Fruit fly (Drosophila melanogaster): ENCODE results near the gene CG42507.
A peak's percentile ranks its signal among the peaks of the same experiment; 100 is the strongest.

The CG42507 gene

DNA sequence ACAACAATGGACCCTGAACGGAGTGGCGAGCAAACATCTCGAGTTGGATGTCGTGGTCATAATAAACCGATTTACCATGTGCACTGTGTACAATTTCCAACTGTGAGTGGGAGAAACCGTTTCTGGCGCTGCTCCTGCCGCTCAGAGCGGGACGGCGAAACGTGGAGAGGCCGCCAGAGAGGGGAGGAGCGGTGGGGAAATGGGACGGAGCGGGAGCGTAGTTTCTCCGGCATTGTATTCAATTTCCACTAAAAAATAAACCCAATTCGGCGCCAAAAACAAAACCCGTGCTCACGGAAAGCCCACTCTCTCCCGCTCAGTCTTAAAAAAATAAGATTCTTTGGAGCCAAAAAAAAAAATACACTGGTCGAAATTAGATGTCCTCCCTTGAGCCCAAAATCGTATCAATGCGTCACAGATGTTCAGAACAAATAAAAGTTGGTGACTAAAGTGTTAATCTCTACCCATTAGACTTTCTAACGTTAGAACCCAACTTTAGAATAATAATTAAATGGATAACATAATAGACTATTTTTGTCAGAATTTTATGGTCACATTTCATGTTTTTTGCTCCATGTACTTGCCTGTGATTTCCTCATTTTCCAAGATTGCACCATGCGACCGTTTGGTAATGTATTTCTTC lies 2.3 kb upstream of the CG42507 start (continued):
- no peak for TF ChIP-seq CG1233 (GFP tag; optimal IDR thresholded peaks at IDR 0.05)
- TF ChIP-seq tup (GFP tag; optimal IDR thresholded peaks at IDR 0.05) = no peak
- no peak for TF ChIP-seq abd-A (tag; optimal IDR thresholded peaks at IDR 0.05)
- peak; percentile 74 for TF ChIP-seq CG12391 (tag; optimal IDR thresholded peaks at IDR 0.05)
- peak; percentile 7 for TF ChIP-seq Fer2 (tag; optimal IDR thresholded peaks at IDR 0.05)
- TF ChIP-seq ken (GFP tag; IDR thresholded peaks at IDR 0.05) = no peak; the same call in 2 of the 3 replicates
- peak; percentile 27 for TF ChIP-seq Spps (tag; optimal IDR thresholded peaks at IDR 0.05)
- TF ChIP-seq peb (GFP tag; IDR thresholded peaks at IDR 0.05) = no peak
- TF ChIP-seq CG43689 (GFP tag; IDR thresholded peaks at IDR 0.05) = peak; percentile 61
- TF ChIP-seq fd102C (GFP tag; optimal IDR thresholded peaks at IDR 0.05) = no peak
- TF ChIP-seq Sox102F (GFP tag; optimal IDR thresholded peaks at IDR 0.05) = peak; percentile 81
- TF ChIP-seq Gug (GFP tag; IDR thresholded peaks at IDR 0.05) = peak; percentile 58; the same call in 2 of the 4 replicates
- peak; percentile 36 for TF ChIP-seq CG15514 (GFP tag; optimal IDR thresholded peaks at IDR 0.05)
- TF ChIP-seq CG34224 (GFP tag; IDR thresholded peaks at IDR 0.05; ENCODE audit: partially characterized antibody) = peak; percentile 43
- peak; percentile 55; the same call in 2 of the 3 replicates for TF ChIP-seq so (GFP tag; IDR thresholded peaks at IDR 0.05)
- TF ChIP-seq repo (GFP tag; optimal IDR thresholded peaks at IDR 0.05) = peak; percentile 47
- TF ChIP-seq yki (optimal IDR thresholded peaks at IDR 0.05) = peak; percentile 76
- no peak for TF ChIP-seq fru (optimal IDR thresholded peaks at IDR 0.05)
- TF ChIP-seq fd64A (GFP tag; optimal IDR thresholded peaks at IDR 0.05) = no peak
- no peak for TF ChIP-seq CkIIα-i1 (GFP tag; IDR thresholded peaks at IDR 0.05)
- peak; percentile 50 for TF ChIP-seq Bteb2 (GFP tag; optimal IDR thresholded peaks at IDR 0.05)
- TF ChIP-seq NFAT (GFP tag; IDR thresholded peaks at IDR 0.05) = no peak; the same call in 1 of the 2 replicates
- peak; percentile 30 for TF ChIP-seq CG11723 (GFP tag; optimal IDR thresholded peaks at IDR 0.05)
- TF ChIP-seq NC2β (GFP tag; optimal IDR thresholded peaks at IDR 0.05) = peak; percentile 53
- TF ChIP-seq Max (GFP tag; optimal IDR thresholded peaks at IDR 0.05) = peak; percentile 48
- peak; percentile 58 for TF ChIP-seq gcm (GFP tag; optimal IDR thresholded peaks at IDR 0.05)
- no peak for TF ChIP-seq Dfd (GFP tag; optimal IDR thresholded peaks at IDR 0.05)
- peak; percentile 71; the same call in 1 of the 2 replicates for TF ChIP-seq CG31441 (GFP tag; IDR thresholded peaks at IDR 0.05)
- no peak for TF ChIP-seq CG3726 (GFP tag; IDR thresholded peaks at IDR 0.05)
- TF ChIP-seq ftz-f1 (GFP tag; optimal IDR thresholded peaks at IDR 0.05) = no peak
- peak; percentile 66 for TF ChIP-seq emc (GFP tag; optimal IDR thresholded peaks at IDR 0.05)
- peak; percentile 76 for TF ChIP-seq Ptx1 (GFP tag; IDR thresholded peaks at IDR 0.05)
- TF ChIP-seq run (tag; optimal IDR thresholded peaks at IDR 0.05) = no peak
- peak; percentile 48; the same call in 1 of the 3 replicates for TF ChIP-seq CG34422 (GFP tag; IDR thresholded peaks at IDR 0.05)
- peak; percentile 21 for TF ChIP-seq MTF-1 (GFP tag; optimal IDR thresholded peaks at IDR 0.05; ENCODE audit: borderline replicate concordance)
- TF ChIP-seq sug (tag; optimal IDR thresholded peaks at IDR 0.05) = no peak
- TF ChIP-seq lmd (GFP tag; IDR thresholded peaks at IDR 0.05) = peak; percentile 64; the same call in 1 of the 2 replicates
- TF ChIP-seq nmo (GFP tag; optimal IDR thresholded peaks at IDR 0.05) = peak; percentile 73
- peak; percentile 81 for TF ChIP-seq unpg (GFP tag; optimal IDR thresholded peaks at IDR 0.05)
- peak; percentile 45 for TF ChIP-seq zfh2 (GFP tag; optimal IDR thresholded peaks at IDR 0.05)
- peak; percentile 77 for TF ChIP-seq CG15269 (tag; optimal IDR thresholded peaks at IDR 0.05)
- TF ChIP-seq CG18764 (GFP tag; optimal IDR thresholded peaks at IDR 0.05) = peak; percentile 45
- no peak for TF ChIP-seq CG7928 (GFP tag; optimal IDR thresholded peaks at IDR 0.05)
- TF ChIP-seq HLHmδ (GFP tag; optimal IDR thresholded peaks at IDR 0.05) = no peak
- peak; percentile 73 for TF ChIP-seq CG12659 (GFP tag; optimal IDR thresholded peaks at IDR 0.05)
- TF ChIP-seq Six4 (GFP tag; optimal IDR thresholded peaks at IDR 0.05) = peak; percentile 62
- TF ChIP-seq CG9932 (GFP tag; IDR thresholded peaks at IDR 0.05) = peak; percentile 66
- TF ChIP-seq CG5180 (GFP tag; optimal IDR thresholded peaks at IDR 0.05) = peak; percentile 44
- peak; percentile 74 for TF ChIP-seq CG13424 (tag; optimal IDR thresholded peaks at IDR 0.05)
- TF ChIP-seq CG6654 (GFP tag; optimal IDR thresholded peaks at IDR 0.05) = peak; percentile 51
